Worm (Caenorhabditis elegans): ENCODE data around the gene T26H5.8.

DNA sequence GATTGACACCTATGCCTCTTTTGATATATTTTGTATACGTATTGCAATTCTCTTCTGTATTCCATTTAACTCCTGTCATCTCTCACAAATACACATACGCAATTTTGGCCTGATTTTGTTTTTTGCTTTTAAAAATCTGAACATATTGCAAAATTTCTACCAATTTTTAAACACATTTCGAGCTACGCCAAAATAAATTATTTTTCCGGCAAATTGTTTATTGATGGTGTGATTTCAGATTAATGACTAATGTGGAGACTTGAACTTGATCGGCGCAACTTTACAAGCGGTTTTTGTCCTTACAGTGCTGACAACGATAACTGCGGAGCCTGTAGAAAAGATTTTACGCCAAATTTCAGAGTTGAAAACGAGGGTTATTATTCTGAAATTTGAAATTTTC is 35.4 kb downstream of the T26H5.8 start:
- TF ChIP-seq him-1 (tag; optimal IDR thresholded peaks at IDR 0.05) (no peak), W03F9.2 (tag; optimal IDR thresholded peaks at IDR 0.05) (no peak), dao-5 (tag; optimal IDR thresholded peaks at IDR 0.05) (no peak)

All from whole organism, L4/young adult.